Worm (Caenorhabditis elegans): Measurements from ENCODE around the gene mnat-1.

- TF ChIP-seq unc-39 (tag; optimal IDR thresholded peaks at IDR 0.05) (no peak), nhr-28 (tag; optimal IDR thresholded peaks at IDR 0.05) (no peak), lsy-2 (tag; optimal IDR thresholded peaks at IDR 0.05) (no peak), ztf-11 (tag; optimal IDR thresholded peaks at IDR 0.05) (no peak), sem-2 (GFP tag; optimal IDR thresholded peaks at IDR 0.05) (no peak), ham-2 (GFP tag; optimal IDR thresholded peaks at IDR 0.05) (no peak), pha-4 (tag; optimal IDR thresholded peaks at IDR 0.05) (no peak), flh-1 (GFP tag; optimal IDR thresholded peaks at IDR 0.05) (no peak), mep-1 (tag; optimal IDR thresholded peaks at IDR 0.05) (no peak), ces-1 (GFP tag; optimal IDR thresholded peaks at IDR 0.05) (no peak), nhr-12 (tag; optimal IDR thresholded peaks at IDR 0.05) (no peak), nhr-76 (tag; optimal IDR thresholded peaks at IDR 0.05) (no peak), unc-62 (GFP tag; optimal IDR thresholded peaks at IDR 0.05) (no peak), elt-1 (tag; optimal IDR thresholded peaks at IDR 0.05; ENCODE audit: borderline replicate concordance, insufficient read depth) (no peak)
Observed at ce11 chrII:2478543-2478942, at the start of gene mnat-1.
